Fruit fly (Drosophila melanogaster) whole organism, embryonic: Measurements from ENCODE around the gene BTBD9.
A peak's percentile ranks its signal among the peaks of the same experiment; 100 is the strongest.

Experiments used
- Atf-2 ChIP-seq: fragments of 200-800 bp; sonication (Bioruptor generic); optimal IDR thresholded peaks from 2 replicates; lab custom pipeline; 2016; ENCODE audit warnings: missing biosample characterization, missing genetic modification characterization
- B-H2 ChIP-seq: fragments of 200-800 bp; sonication (Bioruptor generic); optimal IDR thresholded peaks from 2 replicates; lab custom pipeline; 2018; ENCODE audit warnings: missing biosample characterization, mild to moderate bottlenecking, missing genetic modification characterization
- BEAF-32 ChIP-seq: fragments of 200-800 bp; sonication (Bioruptor generic); optimal IDR thresholded peaks from 3 replicates; lab custom pipeline; 2017; ENCODE audit warnings: missing biosample characterization, missing genetic modification characterization, mild to moderate bottlenecking, moderate library complexity, missing genetic modification reagents
- CG10147 ChIP-seq: fragments of 200-800 bp; sonication (Bioruptor generic); optimal IDR thresholded peaks from 2 replicates; lab custom pipeline; 2019; ENCODE audit warnings: missing biosample characterization, mild to moderate bottlenecking, missing genetic modification characterization, moderate library complexity
- CG13296 ChIP-seq: fragments of 200-800 bp; sonication (Bioruptor generic); optimal IDR thresholded peaks from 3 replicates; lab custom pipeline; 2018; ENCODE audit warnings: missing biosample characterization, mild to moderate bottlenecking, missing genetic modification characterization
- CG13624 ChIP-seq: fragments of 200-800 bp; sonication (Bioruptor generic); optimal IDR thresholded peaks from 2 replicates; lab custom pipeline; 2016; ENCODE audit warnings: missing biosample characterization, missing genetic modification characterization
- CG13894 ChIP-seq: fragments of 200-800 bp; sonication (Bioruptor generic); optimal IDR thresholded peaks from 3 replicates; lab custom pipeline; 2018; ENCODE audit warnings: missing biosample characterization, mild to moderate bottlenecking, missing genetic modification characterization, moderate library complexity
- CG15011 ChIP-seq: fragments of 200-800 bp; sonication (Bioruptor generic); optimal IDR thresholded peaks from 3 replicates; lab custom pipeline; 2018; ENCODE audit warnings: missing biosample characterization, mild to moderate bottlenecking, missing genetic modification characterization
- CG15073 ChIP-seq: fragments of 200-800 bp; sonication (Bioruptor generic); optimal IDR thresholded peaks from 2 replicates; lab custom pipeline; 2016; ENCODE audit warnings: missing biosample characterization, missing genetic modification characterization
- CG1647 ChIP-seq: fragments of 200-800 bp; sonication (Bioruptor generic); optimal IDR thresholded peaks from 3 replicates; lab custom pipeline; 2016; ENCODE audit warnings: missing biosample characterization, missing genetic modification characterization
- CG16815 ChIP-seq: fragments of 200-800 bp; sonication (Bioruptor generic); optimal IDR thresholded peaks from 3 replicates; lab custom pipeline; 2017; ENCODE audit warnings: missing biosample characterization, mild to moderate bottlenecking, missing genetic modification characterization
- CG17361 ChIP-seq: fragments of 200-800 bp; sonication (Bioruptor generic); IDR thresholded peaks from 3 replicates; pipeline ENCODE4 v1.3.6; 2022; ENCODE audit warnings: missing biosample characterization, missing genetic modification characterization
- CG17568 ChIP-seq: fragments of 200-800 bp; sonication (Bioruptor generic); optimal IDR thresholded peaks from 2 replicates; lab custom pipeline; 2018; ENCODE audit warnings: missing biosample characterization, mild to moderate bottlenecking, missing genetic modification characterization, moderate library complexity
- CG3281 ChIP-seq: fragments of 200-800 bp; sonication (Bioruptor generic); optimal IDR thresholded peaks from 3 replicates; lab custom pipeline; 2017; ENCODE audit warnings: missing biosample characterization, mild to moderate bottlenecking, missing genetic modification characterization
- CG3726 ChIP-seq: fragments of 200-800 bp; sonication (Bioruptor generic); IDR thresholded peaks from 3 replicates; pipeline ENCODE4, ENCODE4 v1.3.6; 2022; ENCODE audit warnings: missing biosample characterization, missing genetic modification characterization
- CG4360 ChIP-seq: fragments of 200-800 bp; sonication (Bioruptor generic); IDR thresholded peaks from 2 replicates; pipeline ENCODE4 v1.3.6; 2022; ENCODE audit warnings: missing biosample characterization, missing genetic modification characterization
- CG6175 ChIP-seq: fragments of 200-800 bp; sonication (Bioruptor generic); IDR thresholded peaks from 3 replicates; pipeline ENCODE4 v1.3.6; 2022; ENCODE audit warnings: missing biosample characterization, missing genetic modification characterization
- CG6854 ChIP-seq: fragments of 200-800 bp; sonication (Bioruptor generic); optimal IDR thresholded peaks from 3 replicates; lab custom pipeline; 2017; ENCODE audit warnings: missing biosample characterization, mild to moderate bottlenecking, missing genetic modification characterization
- CG8944 ChIP-seq: fragments of 200-800 bp; sonication (Bioruptor generic); optimal IDR thresholded peaks from 3 replicates; lab custom pipeline; 2016; ENCODE audit warnings: missing biosample characterization, missing genetic modification characterization
- CG9437 ChIP-seq: fragments of 200-800 bp; sonication (Bioruptor generic); optimal IDR thresholded peaks from 2 replicates; lab custom pipeline; 2018; ENCODE audit warnings: missing biosample characterization, mild to moderate bottlenecking, missing genetic modification characterization
- CoRest ChIP-seq: fragments of 200-800 bp; sonication (Bioruptor generic); optimal IDR thresholded peaks from 3 replicates; lab custom pipeline; 2018; ENCODE audit warnings: missing biosample characterization, mild to moderate bottlenecking, missing genetic modification characterization, moderate library complexity
- Dbx ChIP-seq: fragments of 200-800 bp; sonication (Bioruptor generic); IDR thresholded peaks from 3 replicates; pipeline ENCODE4 v1.3.6; 2022; ENCODE audit warnings: missing biosample characterization, missing genetic modification characterization
- Deaf1 ChIP-seq: fragments of 200-800 bp; optimal IDR thresholded peaks from 3 replicates; lab custom pipeline; 2019; ENCODE audit warnings: missing biosample characterization, mild to moderate bottlenecking, missing genetic modification characterization, moderate library complexity
- Dip3 ChIP-seq: fragments of 200-800 bp; sonication (Bioruptor generic); optimal IDR thresholded peaks from 3 replicates; lab custom pipeline; 2016; ENCODE audit warnings: missing biosample characterization, missing genetic modification characterization
- E2f1 ChIP-seq: fragments of 200-800 bp; sonication (Bioruptor generic); IDR thresholded peaks from 2 replicates; pipeline ENCODE4 v1.3.6; 2022; ENCODE audit warnings: missing biosample characterization, missing genetic modification characterization
- HHEX ChIP-seq: fragments of 200-800 bp; sonication (Bioruptor generic); optimal IDR thresholded peaks from 3 replicates; lab custom pipeline; 2017; ENCODE audit warnings: missing biosample characterization, mild to moderate bottlenecking, missing genetic modification characterization, missing genetic modification reagents
- Hey ChIP-seq: fragments of 200-800 bp; sonication (Bioruptor generic); optimal IDR thresholded peaks from 3 replicates; lab custom pipeline; 2018; ENCODE audit warnings: missing biosample characterization, mild to moderate bottlenecking, missing genetic modification characterization
- Optix ChIP-seq: fragments of 200-800 bp; sonication (Bioruptor generic); IDR thresholded peaks from 3 replicates; pipeline ENCODE4 v1.3.6; 2022; ENCODE audit warnings: missing biosample characterization, missing genetic modification characterization
- PHDP ChIP-seq: fragments of 200-800 bp; sonication (Bioruptor generic); optimal IDR thresholded peaks from 3 replicates; lab custom pipeline; 2018; ENCODE audit warnings: missing biosample characterization, mild to moderate bottlenecking, missing genetic modification characterization, moderate library complexity
- Sox100B ChIP-seq: fragments of 200-800 bp; sonication (Bioruptor generic); optimal IDR thresholded peaks from 3 replicates; lab custom pipeline; 2018; ENCODE audit warnings: missing biosample characterization, mild to moderate bottlenecking, missing genetic modification characterization
- Xbp1 ChIP-seq: fragments of 200-800 bp; sonication (Bioruptor generic); optimal IDR thresholded peaks from 3 replicates; lab custom pipeline; 2016; ENCODE audit warnings: missing biosample characterization, mild to moderate bottlenecking, missing genetic modification characterization
- YL-1 ChIP-seq: fragments of 200-800 bp; sonication (Bioruptor generic); optimal IDR thresholded peaks from 3 replicates; lab custom pipeline; 2017; ENCODE audit warnings: missing biosample characterization, mild to moderate bottlenecking, missing genetic modification characterization
- bbx ChIP-seq: fragments of 200-800 bp; sonication (Bioruptor generic); IDR thresholded peaks from 2 replicates; pipeline ENCODE4 v1.3.6; 2022; ENCODE audit warnings: missing biosample characterization, missing genetic modification characterization; ENCODE audit not compliant: partially characterized antibody
- btn ChIP-seq: fragments of 200-800 bp; sonication (Bioruptor generic); optimal IDR thresholded peaks from 2 replicates; lab custom pipeline; 2016; ENCODE audit warnings: missing biosample characterization, missing genetic modification characterization
- chm ChIP-seq: fragments of 200-800 bp; sonication (Bioruptor generic); IDR thresholded peaks from 2 replicates; pipeline ENCODE4 v1.3.6; 2022; ENCODE audit warnings: missing biosample characterization, missing genetic modification characterization
- ci ChIP-seq: fragments of 200-800 bp; sonication (Bioruptor generic); IDR thresholded peaks from 3 replicates; pipeline ENCODE4 v1.3.6; 2022; ENCODE audit warnings: missing biosample characterization, missing genetic modification characterization
- crol ChIP-seq: fragments of 200-800 bp; sonication (Bioruptor generic); IDR thresholded peaks from 2 replicates; pipeline ENCODE4 v1.3.6; 2022; ENCODE audit warnings: missing biosample characterization, missing genetic modification characterization
- fd102C ChIP-seq: fragments of 200-800 bp; sonication (Bioruptor generic); optimal IDR thresholded peaks from 2 replicates; lab custom pipeline; 2018; ENCODE audit warnings: missing biosample characterization, mild to moderate bottlenecking, missing genetic modification characterization, moderate library complexity
- gro ChIP-seq: fragments of 200-800 bp; sonication (Bioruptor generic); optimal IDR thresholded peaks from 2 replicates; lab custom pipeline; 2016; ENCODE audit warnings: missing biosample characterization, missing genetic modification characterization
- gsb ChIP-seq: fragments of 200-800 bp; sonication (Bioruptor generic); IDR thresholded peaks from 2 replicates; pipeline ENCODE4 v1.3.6; 2022; ENCODE audit warnings: missing biosample characterization, missing genetic modification characterization
- klu ChIP-seq: fragments of 200-800 bp; sonication (Bioruptor generic); IDR thresholded peaks from 2 replicates; pipeline ENCODE4 v1.3.6; 2022; ENCODE audit warnings: missing biosample characterization, missing genetic modification characterization
- psq ChIP-seq: fragments of 200-800 bp; sonication (Bioruptor generic); optimal IDR thresholded peaks from 2 replicates; lab custom pipeline; 2017; ENCODE audit warnings: missing biosample characterization, missing genetic modification characterization
- rib ChIP-seq: fragments of 200-800 bp; sonication (Bioruptor generic); IDR thresholded peaks from 2 replicates; pipeline ENCODE4 v1.3.6; 2022; ENCODE audit warnings: missing biosample characterization, missing genetic modification characterization
- seq ChIP-seq: fragments of 200-800 bp; sonication (Bioruptor generic); IDR thresholded peaks from 2 replicates; pipeline ENCODE4 v1.3.6; 2022; ENCODE audit warnings: missing biosample characterization, missing genetic modification characterization
- slbo ChIP-seq: fragments of 200-800 bp; sonication (Bioruptor generic); IDR thresholded peaks from 2 replicates; pipeline ENCODE4 v1.3.6; 2022; ENCODE audit warnings: missing biosample characterization, missing genetic modification characterization
- tap ChIP-seq: fragments of 200-800 bp; optimal IDR thresholded peaks from 3 replicates; lab custom pipeline; 2019; ENCODE audit warnings: missing biosample characterization, mild to moderate bottlenecking, missing genetic modification characterization, moderate library complexity
- tll ChIP-seq, 2 experiments: fragments of 200-800 bp in 1 of 2; fragments of >200 bp in 1 of 2; sonication (Bioruptor generic) in 1 of 2; optimal IDR thresholded peaks; 2 replicates each; lab custom pipeline; 2017 to 2019; ENCODE audit warnings: missing biosample characterization in 2 of 2, missing genetic modification characterization in 2 of 2, mild to moderate bottlenecking in 1 of 2, moderate library complexity in 1 of 2
- trem ChIP-seq: fragments of 200-800 bp; optimal IDR thresholded peaks from 3 replicates; lab custom pipeline; 2019; ENCODE audit warnings: missing biosample characterization, mild to moderate bottlenecking, missing genetic modification characterization, moderate library complexity
- unc-4 ChIP-seq: fragments of 200-800 bp; sonication (Bioruptor generic); IDR thresholded peaks from 2 replicates; pipeline ENCODE4 v1.3.6; 2022; ENCODE audit warnings: missing biosample characterization, missing genetic modification characterization; ENCODE audit not compliant: partially characterized antibody
- zfh2 ChIP-seq: fragments of 200-800 bp; sonication (Bioruptor generic); optimal IDR thresholded peaks from 2 replicates; lab custom pipeline; 2016; ENCODE audit warnings: missing biosample characterization, missing genetic modification characterization

Gene BTBD9

dm6 chrX:10768043-10768674, at the start of gene BTBD9, which contains the start of gene Atg8a (continued):
- TF ChIP-seq chm (GFP tag; lab: Robert Waterston, UW), result peak; percentile 29; the same call in 1 of the 2 replicates
- TF ChIP-seq seq (GFP tag; lab: Robert Waterston, UW), result no peak
- no peak for TF ChIP-seq rib (GFP tag; lab: Robert Waterston, UW)
- peak; percentile 10 for TF ChIP-seq gro (GFP tag; lab: Kevin White, UChicago)
- peak; percentile 87 for TF ChIP-seq BEAF-32 (GFP tag; lab: Kevin White, UChicago)
- TF ChIP-seq CG10147 (GFP tag; lab: Kevin White, UChicago), result peak; percentile 36
- peak; percentile 27 for TF ChIP-seq CG8944
- TF ChIP-seq Sox100B (GFP tag; lab: Kevin White, UChicago), result no peak
- no peak for TF ChIP-seq CoRest (tag; lab: Kevin White, UChicago)
- peak; percentile 35 for TF ChIP-seq Dip3 (GFP tag; lab: Kevin White, UChicago)
- TF ChIP-seq unc-4 (GFP tag; lab: Robert Waterston, UW), result peak; percentile 84
- TF ChIP-seq fd102C (GFP tag; lab: Kevin White, UChicago), result no peak
- TF ChIP-seq CG13894 (tag; lab: Kevin White, UChicago), result peak; percentile 80
- TF ChIP-seq CG16815 (GFP tag; lab: Kevin White, UChicago), result no peak
- TF ChIP-seq CG3281 (GFP tag; lab: Kevin White, UChicago), result no peak
- no peak for TF ChIP-seq HHEX (GFP tag; lab: Kevin White, UChicago)
- TF ChIP-seq CG17361 (GFP tag; lab: Robert Waterston, UW), result 0 out of 3 replicates have a peak, but pooled peaks have one; percentile 17
- TF ChIP-seq B-H2 (GFP tag; lab: Kevin White, UChicago), result peak; percentile 51
- TF ChIP-seq psq (GFP tag; lab: Kevin White, UChicago), result no peak
- TF ChIP-seq tap (tag; lab: Kevin White, UChicago), result no peak
- TF ChIP-seq klu (GFP tag; lab: Robert Waterston, UW), result no peak
- no peak for TF ChIP-seq Deaf1 (tag; lab: Kevin White, UChicago)
- TF ChIP-seq YL-1 (GFP tag; lab: Kevin White, UChicago), result peak; percentile 46
- no peak for TF ChIP-seq CG13296
- peak; percentile 77 for TF ChIP-seq trem (tag; lab: Kevin White, UChicago)
- TF ChIP-seq CG9437 (GFP tag; lab: Kevin White, UChicago), result no peak
- TF ChIP-seq ci (GFP tag; lab: Robert Waterston, UW), result peak; percentile 51; the same call in 2 of the 3 replicates
- TF ChIP-seq Xbp1 (GFP tag; lab: Kevin White, UChicago), result peak; percentile 33
- no peak for TF ChIP-seq Atf-2 (GFP tag; lab: Kevin White, UChicago)
- no peak for TF ChIP-seq btn (GFP tag; lab: Kevin White, UChicago)
- TF ChIP-seq CG3726 (GFP tag; lab: Robert Waterston, UW), result no peak
- TF ChIP-seq CG4360 (GFP tag; lab: Robert Waterston, UW), result peak; percentile 30; the same call in 1 of the 2 replicates
- no peak for TF ChIP-seq Optix (GFP tag; lab: Robert Waterston, UW)
- peak in 1 of 2 experiments; percentile 69 for TF ChIP-seq tll (GFP tag; optimal IDR thresholded peaks at IDR 0.05; lab: Kevin White, UChicago)
- TF ChIP-seq CG17568 (GFP tag; lab: Kevin White, UChicago), result no peak
- peak; percentile 67; the same call in 2 of the 3 replicates for TF ChIP-seq Dbx (GFP tag; lab: Robert Waterston, UW)
- TF ChIP-seq CG1647 (GFP tag; lab: Kevin White, UChicago), result peak; percentile 61
- peak; percentile 23 for TF ChIP-seq zfh2 (GFP tag; lab: Kevin White, UChicago)
- TF ChIP-seq CG15011, result no peak
- TF ChIP-seq CG13624 (GFP tag; lab: Kevin White, UChicago), result peak; percentile 80
- TF ChIP-seq CG6854, result no peak
- TF ChIP-seq bbx (GFP tag; lab: Robert Waterston, UW), result peak; percentile 85
- TF ChIP-seq CG6175 (GFP tag; lab: Robert Waterston, UW), result no peak
- TF ChIP-seq CG15073 (GFP tag; lab: Kevin White, UChicago), result no peak
- TF ChIP-seq PHDP (tag; lab: Kevin White, UChicago), result peak; percentile 20
- no peak for TF ChIP-seq gsb (GFP tag; lab: Robert Waterston, UW)
- no peak for TF ChIP-seq E2f1 (GFP tag; lab: Robert Waterston, UW)
- TF ChIP-seq Hey (tag; lab: Kevin White, UChicago), result no peak
- 0 out of 2 replicates have a peak, but pooled peaks have one; percentile 32 for TF ChIP-seq slbo
- TF ChIP-seq crol, result no peak
